Worm (Caenorhabditis elegans): ENCODE measurements around the gene arrd-11.

Gene arrd-11

ce11 chrII:13756232-13756631 is 7.0 kb upstream of the arrd-11 start:
- TF ChIP-seq jun-1 (tag; optimal IDR thresholded peaks at IDR 0.05) (no peak), unc-62 (GFP tag; optimal IDR thresholded peaks at IDR 0.05) (no peak), tlp-1 (tag; optimal IDR thresholded peaks at IDR 0.05) (no peak), ceh-88 (GFP tag; IDR thresholded peaks at IDR 0.05) (no peak), xbp-1 (tag; optimal IDR thresholded peaks at IDR 0.05) (no peak), efl-1 (optimal IDR thresholded peaks at IDR 0.05) (no peak), efl-1 (GFP tag; optimal IDR thresholded peaks at IDR 0.05 in 1 of 2) (peak in 1 of 2 experiments; percentile 82), nhr-71 (tag; optimal IDR thresholded peaks at IDR 0.05) (peak; percentile 60), sox-4 (tag; optimal IDR thresholded peaks at IDR 0.05) (no peak), vab-15 (tag; optimal IDR thresholded peaks at IDR 0.05) (no peak), blmp-1 (tag; optimal IDR thresholded peaks at IDR 0.05) (peak; percentile 74), nhr-20 (tag; optimal IDR thresholded peaks at IDR 0.05) (no peak), C34B4.2 (tag; optimal IDR thresholded peaks at IDR 0.05) (no peak), lin-14 (GFP tag; optimal IDR thresholded peaks at IDR 0.05) (peak; percentile 75), nhr-47 (tag; optimal IDR thresholded peaks at IDR 0.05) (no peak), lsy-2 (tag; optimal IDR thresholded peaks at IDR 0.05) (peak in 1 of 2 experiments; percentile 26), pax-3 (tag; optimal IDR thresholded peaks at IDR 0.05) (no peak), ces-1 (GFP tag; optimal IDR thresholded peaks at IDR 0.05) (no peak), hlh-17 (GFP tag; optimal IDR thresholded peaks at IDR 0.05; ENCODE audit: borderline replicate concordance) (no peak), nhr-85 (tag) (peak; percentile 59), skn-1 (tag; optimal IDR thresholded peaks at IDR 0.05) (peak; percentile 6)

- no peak for TF ChIP-seq ets-5 (GFP tag; IDR thresholded peaks at IDR 0.05)
- no peak for TF ChIP-seq lsy-2 (tag; optimal IDR thresholded peaks at IDR 0.05)
- no peak for TF ChIP-seq nhr-11 (tag; optimal IDR thresholded peaks at IDR 0.05)
- no peak for TF ChIP-seq elt-3 (tag; optimal IDR thresholded peaks at IDR 0.05)
- no peak for TF ChIP-seq lin-14 (GFP tag; optimal IDR thresholded peaks at IDR 0.05)
- no peak for TF ChIP-seq unc-62 (GFP tag; optimal IDR thresholded peaks at IDR 0.05)
Measured at ce11 chrII:13758108-13758507, 5.1 kb upstream of the arrd-11 start, which contains the start of gene arrd-13. Gene arrd-13 (plus strand): TSS chrII:13758408.

ce11 chrII:13765952-13766351 is 2.7 kb downstream of the arrd-11 start, which contains the start of gene arrd-12:
Gene arrd-12 (plus strand): TSS chrII:13766252.
- TF ChIP-seq unc-130 (tag; optimal IDR thresholded peaks at IDR 0.05) (no peak), efl-3 (GFP tag; optimal IDR thresholded peaks at IDR 0.05) (no peak), pag-3 (tag; optimal IDR thresholded peaks at IDR 0.05; ENCODE audit: borderline replicate concordance, insufficient read depth) (no peak), fos-1 (tag; optimal IDR thresholded peaks at IDR 0.05) (no peak), pqm-1 (tag; optimal IDR thresholded peaks at IDR 0.05) (no peak), blmp-1 (tag; optimal IDR thresholded peaks at IDR 0.05) (no peak), ceh-8 (GFP tag; optimal IDR thresholded peaks at IDR 0.05) (no peak), ztf-4 (tag; optimal IDR thresholded peaks at IDR 0.05) (no peak), lin-39 (tag; optimal IDR thresholded peaks at IDR 0.05) (no peak), snpc-4 (tag; optimal IDR thresholded peaks at IDR 0.05) (no peak), nhr-11 (tag; optimal IDR thresholded peaks at IDR 0.05) (no peak), mab-9 (GFP tag; IDR thresholded peaks at IDR 0.05) (no peak)

- TF ChIP-seq elt-2 (tag; optimal IDR thresholded peaks at IDR 0.05) (peak; percentile 52), hpl-2 (GFP tag; optimal IDR thresholded peaks at IDR 0.05) (no peak), lin-39 (tag; optimal IDR thresholded peaks at IDR 0.05) (no peak), lin-35 (GFP tag; optimal IDR thresholded peaks at IDR 0.05) (peak in 1 of 2 experiments; percentile 8), nhr-90 (tag; optimal IDR thresholded peaks at IDR 0.05; ENCODE audit: poor library complexity) (no peak), lir-3 (tag; optimal IDR thresholded peaks at IDR 0.05; ENCODE audit: poor library complexity) (no peak), nhr-47 (tag; optimal IDR thresholded peaks at IDR 0.05) (no peak), pqm-1 (tag; optimal IDR thresholded peaks at IDR 0.05) (no peak)
Measured at ce11 chrII:13771335-13771734, 8.1 kb downstream of the arrd-11 start, which contains the start of gene C01B9.1. Gene C01B9.1 (plus strand): TSS chrII:13771575.

Measured in whole organism, L1 larva.